Worm (Caenorhabditis elegans): ENCODE results near the gene T19C4.5.

- TF ChIP-seq mdl-1 (tag; optimal IDR thresholded peaks at IDR 0.05) = no peak
- no peak for TF ChIP-seq skn-1 (tag; optimal IDR thresholded peaks at IDR 0.05)
- no peak for TF ChIP-seq lin-11 (tag; optimal IDR thresholded peaks at IDR 0.05)
- no peak for TF ChIP-seq zag-1 (tag; optimal IDR thresholded peaks at IDR 0.05)
- TF ChIP-seq ztf-11 (tag; optimal IDR thresholded peaks at IDR 0.05) = no peak
These were observed 51.7 kb downstream of the T19C4.5 start for ce11 chrV:11223698-11224097.
